Worm (Caenorhabditis elegans) whole organism, L1 larva: ENCODE measurements around the gene fbxb-102.
A peak's percentile ranks its signal among the peaks of the same experiment; 100 is the strongest.

ENCODE experiments used
- C34B4.2 ChIP-seq: sonication (generic microtip); optimal IDR thresholded peaks from 2 replicates; lab custom pipeline; 2017; ENCODE audit warnings: mild to moderate bottlenecking, missing genetic modification characterization, missing compliant biosample characterization
- F16B12.6 ChIP-seq: fragments of 150-350 bp; optimal IDR thresholded peaks from 2 replicates; lab custom pipeline; 2014; ENCODE audit warnings: missing biosample characterization, missing genetic modification characterization
- Y116A8C.19 ChIP-seq: sonication (generic microtip); optimal IDR thresholded peaks from 2 replicates; lab custom pipeline; 2016; ENCODE audit warnings: missing compliant biosample characterization, missing genetic modification characterization, borderline replicate concordance
- aha-1 ChIP-seq: fragments of 150-350 bp; optimal IDR thresholded peaks from 2 replicates; lab custom pipeline; 2014; ENCODE audit warnings: missing biosample characterization, missing genetic modification characterization
- aly-2 ChIP-seq: fragments of 150-350 bp; optimal IDR thresholded peaks from 2 replicates; lab custom pipeline; 2014; ENCODE audit warnings: missing biosample characterization, missing genetic modification characterization
- blmp-1 ChIP-seq: fragments of 150-350 bp; optimal IDR thresholded peaks from 2 replicates; lab custom pipeline; 2014; ENCODE audit warnings: missing biosample characterization, missing genetic modification characterization
- ceh-82 ChIP-seq, 3 experiments: fragments of 150-350 bp in 1 of 3; sonication (generic microtip) in 2 of 3; optimal IDR thresholded peaks; 2 replicates each; lab custom pipeline; 2014 to 2017; ENCODE audit warnings: missing biosample characterization in 3 of 3, missing genetic modification characterization in 3 of 3
- ceh-88 ChIP-seq: fragments of 200-800 bp; sonication (Bioruptor generic); IDR thresholded peaks from 2 replicates; pipeline ENCODE4 v1.3.6; 2022; ENCODE audit warnings: missing genetic modification characterization, missing compliant biosample characterization
- ceh-90 ChIP-seq: sonication (generic microtip); optimal IDR thresholded peaks from 2 replicates; lab custom pipeline; 2016; ENCODE audit warnings: missing genetic modification characterization, missing compliant biosample characterization
- efl-1 ChIP-seq, 4 experiments: fragments of 150-350 bp; optimal IDR thresholded peaks in 3 of 4; peaks in 1 of 4; 1 replicate in 1 of 4; 2 replicates in 3 of 4; lab custom pipeline; 2014; ENCODE audit warnings: missing biosample characterization in 2 of 4, missing genetic modification characterization in 2 of 4, missing genetic modification reagents in 2 of 4
- egl-13 ChIP-seq: sonication (generic microtip); optimal IDR thresholded peaks from 2 replicates; lab custom pipeline; 2016; ENCODE audit warnings: missing genotype, missing genetic modification reagents, missing genetic modification characterization, missing compliant biosample characterization
- elt-3 ChIP-seq, 6 experiments: fragments of 150-350 bp in 1 of 6; sonication (generic microtip); optimal IDR thresholded peaks; 2 replicates each; lab custom pipeline; 2017 to 2018; ENCODE audit warnings: missing biosample characterization in 6 of 6, missing genetic modification characterization in 6 of 6, inconsistent platforms in 1 of 6
- fkh-10 ChIP-seq: sonication (generic microtip); optimal IDR thresholded peaks from 2 replicates; lab custom pipeline; 2017; ENCODE audit warnings: missing biosample characterization, missing genetic modification reagents, missing genetic modification characterization
- fkh-4 ChIP-seq: sonication (generic microtip); optimal IDR thresholded peaks from 2 replicates; lab custom pipeline; 2016; ENCODE audit warnings: missing compliant biosample characterization, missing genetic modification characterization, borderline replicate concordance
- fkh-8 ChIP-seq: sonication (generic microtip); optimal IDR thresholded peaks from 2 replicates; lab custom pipeline; 2016; ENCODE audit warnings: mild to moderate bottlenecking, missing genetic modification characterization, missing compliant biosample characterization
- grh-1 ChIP-seq: fragments of 200-800 bp; sonication (Bioruptor generic); IDR thresholded peaks from 2 replicates; pipeline ENCODE4 v1.3.6; 2022; ENCODE audit warnings: missing genetic modification reagents, missing genetic modification characterization, missing compliant biosample characterization
- hlh-4 ChIP-seq: sonication (generic microtip); optimal IDR thresholded peaks from 2 replicates; lab custom pipeline; 2016; ENCODE audit warnings: mild to moderate bottlenecking, missing genetic modification characterization, missing compliant biosample characterization
- hpl-2 ChIP-seq: fragments of 150-350 bp; optimal IDR thresholded peaks from 2 replicates; lab custom pipeline; 2014; ENCODE audit warnings: missing biosample characterization, missing genetic modification reagents, missing genetic modification characterization
- irx-1 ChIP-seq: sonication (generic microtip); optimal IDR thresholded peaks from 2 replicates; lab custom pipeline; 2016; ENCODE audit warnings: missing genetic modification characterization, missing compliant biosample characterization
- isw-1 ChIP-seq: fragments of 200-800 bp; sonication (Bioruptor generic); IDR thresholded peaks from 2 replicates; pipeline ENCODE4 v1.3.6; 2022; ENCODE audit warnings: missing genetic modification characterization, missing compliant biosample characterization
- mab-9 ChIP-seq: fragments of 200-800 bp; sonication (Bioruptor generic); IDR thresholded peaks from 2 replicates; pipeline ENCODE4 v1.3.6; 2022; ENCODE audit warnings: missing genetic modification reagents, missing genetic modification characterization, missing compliant biosample characterization
- mef-2 ChIP-seq: fragments of 150-350 bp; optimal IDR thresholded peaks from 2 replicates; lab custom pipeline; 2014; ENCODE audit warnings: missing biosample characterization, missing genetic modification characterization
- nhr-19 ChIP-seq: fragments of 200-800 bp; sonication (Bioruptor generic); conservative IDR thresholded peaks from 2 replicates; pipeline ENCODE4 v1.3.6; 2022; ENCODE audit warnings: missing genetic modification characterization, missing compliant biosample characterization
- nhr-20 ChIP-seq: sonication (generic microtip); optimal IDR thresholded peaks from 2 replicates; lab custom pipeline; 2016; ENCODE audit warnings: mild to moderate bottlenecking, missing genetic modification characterization, missing compliant biosample characterization
- nhr-237 ChIP-seq: fragments of 150-350 bp; optimal IDR thresholded peaks from 2 replicates; lab custom pipeline; 2014; ENCODE audit warnings: missing biosample characterization, missing genetic modification characterization
- nhr-77 ChIP-seq: fragments of 150-350 bp; optimal IDR thresholded peaks from 2 replicates; lab custom pipeline; 2014; ENCODE audit warnings: missing biosample characterization, missing genetic modification characterization
- nhr-85 ChIP-seq: sonication (generic microtip); peaks from one replicate; lab custom pipeline; 2016; ENCODE audit warnings: missing genetic modification characterization, inconsistent platforms, missing compliant biosample characterization
- nhr-90 ChIP-seq: sonication (generic microtip); optimal IDR thresholded peaks from 2 replicates; lab custom pipeline; 2016; ENCODE audit warnings: mild to moderate bottlenecking, missing genetic modification characterization, missing compliant biosample characterization; ENCODE audit not compliant: poor library complexity
- pax-3 ChIP-seq: fragments of 200-800 bp; sonication (Bioruptor generic); optimal IDR thresholded peaks from 2 replicates; lab custom pipeline; 2018; ENCODE audit warnings: mild to moderate bottlenecking, missing genetic modification characterization, moderate library complexity, missing compliant biosample characterization
- pqm-1 ChIP-seq: sonication (generic microtip); optimal IDR thresholded peaks from 3 replicates; lab custom pipeline; 2017; ENCODE audit warnings: missing biosample characterization, missing genetic modification characterization
- rnt-1 ChIP-seq: sonication (generic microtip); optimal IDR thresholded peaks from 2 replicates; lab custom pipeline; 2016; ENCODE audit warnings: mild to moderate bottlenecking, missing genetic modification characterization, moderate library complexity, missing compliant biosample characterization
- snu-23 ChIP-seq: sonication (generic microtip); optimal IDR thresholded peaks from 2 replicates; lab custom pipeline; 2016; ENCODE audit warnings: missing genetic modification characterization, missing compliant biosample characterization
- sup-37 ChIP-seq: fragments of 200-800 bp; sonication (Bioruptor generic); optimal IDR thresholded peaks from 2 replicates; lab custom pipeline; 2018; ENCODE audit warnings: mild to moderate bottlenecking, missing genetic modification characterization, missing compliant biosample characterization
- swsn-7 ChIP-seq: sonication (generic microtip); optimal IDR thresholded peaks from 2 replicates; lab custom pipeline; 2016; ENCODE audit warnings: missing genetic modification characterization, missing compliant biosample characterization
- tbx-2 ChIP-seq: sonication (generic microtip); optimal IDR thresholded peaks from 2 replicates; lab custom pipeline; 2016; ENCODE audit warnings: missing genetic modification characterization, missing compliant biosample characterization
- unc-62 ChIP-seq: fragments of 150-350 bp; optimal IDR thresholded peaks from 2 replicates; lab custom pipeline; 2014; ENCODE audit warnings: missing biosample characterization, missing genetic modification reagents, missing genetic modification characterization
- xbp-1 ChIP-seq: sonication (generic microtip); optimal IDR thresholded peaks from 2 replicates; lab custom pipeline; 2016; ENCODE audit warnings: missing genetic modification characterization, missing compliant biosample characterization
- ztf-4 ChIP-seq: fragments of 150-350 bp; optimal IDR thresholded peaks from 2 replicates; lab custom pipeline; 2014; ENCODE audit warnings: missing biosample characterization, missing genetic modification characterization

fbxb-102 gene

DNA sequence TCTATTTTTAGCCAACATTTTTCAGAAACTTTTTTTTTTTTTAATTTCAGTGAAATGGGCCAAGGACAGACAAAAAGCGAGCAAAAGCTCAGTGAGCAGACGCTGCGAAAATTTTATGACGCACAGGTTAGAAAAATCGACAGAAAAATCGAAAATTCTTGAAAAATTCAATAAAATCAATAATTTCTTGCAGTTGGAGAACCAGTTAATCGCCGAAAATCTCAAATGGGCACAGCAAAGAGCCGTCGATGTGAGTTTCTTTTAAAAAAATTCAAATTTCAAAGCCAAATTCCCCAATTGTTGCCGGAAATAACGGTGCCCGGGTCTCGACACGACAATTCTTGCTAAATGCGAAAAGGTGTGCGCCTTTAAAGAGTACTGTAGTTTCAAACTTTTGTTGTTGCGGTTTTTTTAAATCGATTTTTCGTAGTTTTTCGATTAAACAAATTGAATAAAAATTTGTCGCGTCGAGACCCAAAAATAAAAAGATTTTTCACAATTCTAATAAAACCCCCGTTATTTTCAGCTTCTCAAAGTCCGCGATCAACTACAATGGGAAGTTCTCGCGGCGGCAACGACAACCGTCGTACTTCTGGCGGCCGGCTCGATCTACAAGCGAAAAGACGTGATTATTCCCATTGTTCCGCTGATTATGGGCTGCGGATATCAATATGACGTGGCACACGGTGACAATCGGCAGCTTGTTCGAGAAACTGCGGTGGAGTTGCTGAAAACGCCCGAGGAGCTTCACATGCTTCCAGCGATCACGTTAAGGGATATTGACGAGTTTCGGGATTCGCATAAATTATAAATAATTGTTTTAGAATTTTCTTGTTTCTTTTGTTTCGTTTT, 21.9 kb upstream of the fbxb-102 start, which contains the start of gene tag-280:
TSS of gene tag-280 (plus strand) at position 51 of the 852 bp plus-strand sequence.
- TF ChIP-seq nhr-237 (tag; lab: Kevin White, UChicago) (no peak), irx-1 (no peak), snu-23 (no peak), nhr-77 (tag; lab: Kevin White, UChicago) (no peak), aly-2 (no peak), efl-1 (optimal IDR thresholded peaks at IDR 0.05; lab: Kevin White, UChicago) (no peak), efl-1 (GFP tag; optimal IDR thresholded peaks at IDR 0.05 in 1 of 2; lab: Kevin White, UChicago) (peak in 1 of 2 experiments; percentile 59), pqm-1 (tag; lab: Kevin White, UChicago) (no peak), grh-1 (GFP tag; lab: Robert Waterston, UW) (no peak), mab-9 (no peak)
- TF ChIP-seq, all 84 proteins: peak for 1

DNA sequence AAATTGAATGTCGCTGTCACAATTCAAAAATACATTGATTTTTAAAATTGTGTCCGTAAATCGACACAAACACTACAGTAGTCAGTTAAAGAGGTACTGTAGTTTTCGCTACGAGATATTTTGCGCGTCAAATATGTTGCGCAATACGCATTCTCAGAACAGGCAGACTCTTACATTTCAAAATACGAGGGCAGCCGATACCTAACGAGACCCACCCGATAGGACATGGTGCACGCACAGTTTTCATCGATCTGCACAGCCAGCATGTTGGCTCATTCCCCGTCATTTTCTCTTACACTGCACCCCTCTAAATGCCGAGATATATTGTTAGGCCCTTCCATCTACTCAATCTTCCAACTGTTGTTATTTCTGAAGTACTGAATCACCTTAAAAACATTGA, 20.5 kb upstream of the fbxb-102 start, which contains the start of gene F15A4.2:
TSS of gene F15A4.2 (plus strand) at position 301 of the 400 bp plus-strand sequence.
- TF ChIP-seq swsn-7 (tag; lab: Kevin White, UChicago) = no peak
- TF ChIP-seq ceh-90 (tag; lab: Kevin White, UChicago) = no peak
- no peak for TF ChIP-seq elt-3 (tag; optimal IDR thresholded peaks at IDR 0.05; lab: Kevin White, UChicago)
- no peak for TF ChIP-seq unc-62 (GFP tag; lab: Kevin White, UChicago)
- TF ChIP-seq fkh-8 (tag; lab: Kevin White, UChicago) = no peak
- no peak for TF ChIP-seq mef-2 (tag; lab: Kevin White, UChicago)
- TF ChIP-seq C34B4.2 (tag; lab: Kevin White, UChicago) = no peak
- TF ChIP-seq blmp-1 (tag; lab: Kevin White, UChicago) = no peak
- TF ChIP-seq nhr-20 = no peak
- no peak for TF ChIP-seq snu-23
- TF ChIP-seq, all 84 proteins: peak for 0

DNA sequence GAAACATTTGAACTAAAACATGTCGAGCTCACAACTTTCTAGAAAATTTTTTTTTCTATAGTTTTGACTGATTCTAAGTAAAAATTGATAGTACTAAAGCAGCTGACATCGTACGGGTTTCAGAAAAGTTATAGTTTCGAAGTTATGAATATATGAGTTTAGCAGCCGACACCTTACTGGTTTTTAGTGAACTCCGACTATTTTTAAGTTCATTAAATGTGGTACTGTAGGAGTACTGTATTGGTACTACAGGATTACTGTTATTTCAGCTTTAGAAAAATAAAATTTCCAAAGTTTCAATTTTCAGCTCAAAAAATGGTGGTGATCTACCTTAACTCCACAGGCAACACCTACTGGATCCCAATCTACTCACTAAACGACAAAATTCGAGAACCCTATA, 17.2 kb upstream of the fbxb-102 start, which contains the start of gene sre-37:
TSS of gene sre-37 (plus strand) at position 301 of the 400 bp plus-strand sequence.
- TF ChIP-seq xbp-1 (tag; lab: Kevin White, UChicago) (no peak), fkh-10 (GFP tag; lab: Kevin White, UChicago) (no peak), aha-1 (tag; lab: Kevin White, UChicago) (no peak), tbx-2 (tag; lab: Kevin White, UChicago) (no peak), isw-1 (GFP tag; lab: Robert Waterston, UW) (no peak), ztf-4 (tag; lab: Kevin White, UChicago) (no peak), egl-13 (tag; lab: Kevin White, UChicago) (no peak), pqm-1 (tag; lab: Kevin White, UChicago) (no peak), Y116A8C.19 (tag; lab: Kevin White, UChicago) (no peak)
- TF ChIP-seq, all 84 proteins: peak for 0

ce11 chrII:12467047-12467446, 15.7 kb upstream of the fbxb-102 start, which contains the start of gene srg-16:
TSS of gene srg-16 (plus strand) at chrII:12467133.
- TF ChIP-seq F16B12.6 = no peak
- TF ChIP-seq hlh-4 = no peak
- no peak for TF ChIP-seq tbx-2 (tag; lab: Kevin White, UChicago)
- no peak for TF ChIP-seq ceh-82 (tag; optimal IDR thresholded peaks at IDR 0.05; lab: Kevin White, UChicago)
- TF ChIP-seq rnt-1 (tag; lab: Kevin White, UChicago) = no peak
- TF ChIP-seq pqm-1 (tag; lab: Kevin White, UChicago) = no peak
- no peak for TF ChIP-seq mef-2 (tag; lab: Kevin White, UChicago)
- TF ChIP-seq fkh-8 (tag; lab: Kevin White, UChicago) = no peak
- TF ChIP-seq pax-3 (tag; lab: Kevin White, UChicago) = no peak
- TF ChIP-seq nhr-19 (GFP tag; lab: Robert Waterston, UW) = no peak
- TF ChIP-seq ztf-4 (tag; lab: Kevin White, UChicago) = no peak
- TF ChIP-seq ceh-88 (GFP tag; lab: Robert Waterston, UW) = no peak
- no peak for TF ChIP-seq fkh-4 (tag; lab: Kevin White, UChicago)
- TF ChIP-seq irx-1 = no peak
- TF ChIP-seq nhr-90 (tag; lab: Kevin White, UChicago) = no peak
- no peak for TF ChIP-seq nhr-85 (tag; lab: Kevin White, UChicago)
- no peak for TF ChIP-seq hpl-2
- TF ChIP-seq sup-37 (GFP tag; lab: Kevin White, UChicago) = no peak
- TF ChIP-seq, all 84 proteins: peak for 0
